Fruit fly (Drosophila melanogaster): ENCODE measurements around the gene CG15564.

CG15564 gene

dm6 chr3R:31218997-31219992, 15.9 kb downstream of the CG15564 start, which contains the start of gene ATPsynC (continued):
- TF ChIP-seq Dll (GFP tag; IDR thresholded peaks at IDR 0.05; ENCODE audit: partially characterized antibody) (no peak), slp2 (GFP tag; optimal IDR thresholded peaks at IDR 0.05) (peak; percentile 21), CG31224 (GFP tag; IDR thresholded peaks at IDR 0.05) (no peak), CG12219 (GFP tag; optimal IDR thresholded peaks at IDR 0.05) (no peak), Stat92E (GFP tag; optimal IDR thresholded peaks at IDR 0.05) (peak in 2 of 3 experiments; percentile 75 to 81), jing (GFP tag; optimal IDR thresholded peaks at IDR 0.05) (no peak), Dad (GFP tag; optimal IDR thresholded peaks at IDR 0.05) (peak; percentile 63), Fer3 (tag; optimal IDR thresholded peaks at IDR 0.05) (no peak), CG2202 (tag; optimal IDR thresholded peaks at IDR 0.05) (peak; percentile 21), schlank (tag; optimal IDR thresholded peaks at IDR 0.05) (peak; percentile 20), sim (GFP tag; IDR thresholded peaks at IDR 0.05) (no peak), CG1233 (GFP tag; optimal IDR thresholded peaks at IDR 0.05) (peak; percentile 45), CG3407 (GFP tag; optimal IDR thresholded peaks at IDR 0.05) (no peak), Dbx (GFP tag; IDR thresholded peaks at IDR 0.05) (no peak), Bteb2 (GFP tag; optimal IDR thresholded peaks at IDR 0.05) (no peak), tup (GFP tag; optimal IDR thresholded peaks at IDR 0.05) (no peak)

DNA sequence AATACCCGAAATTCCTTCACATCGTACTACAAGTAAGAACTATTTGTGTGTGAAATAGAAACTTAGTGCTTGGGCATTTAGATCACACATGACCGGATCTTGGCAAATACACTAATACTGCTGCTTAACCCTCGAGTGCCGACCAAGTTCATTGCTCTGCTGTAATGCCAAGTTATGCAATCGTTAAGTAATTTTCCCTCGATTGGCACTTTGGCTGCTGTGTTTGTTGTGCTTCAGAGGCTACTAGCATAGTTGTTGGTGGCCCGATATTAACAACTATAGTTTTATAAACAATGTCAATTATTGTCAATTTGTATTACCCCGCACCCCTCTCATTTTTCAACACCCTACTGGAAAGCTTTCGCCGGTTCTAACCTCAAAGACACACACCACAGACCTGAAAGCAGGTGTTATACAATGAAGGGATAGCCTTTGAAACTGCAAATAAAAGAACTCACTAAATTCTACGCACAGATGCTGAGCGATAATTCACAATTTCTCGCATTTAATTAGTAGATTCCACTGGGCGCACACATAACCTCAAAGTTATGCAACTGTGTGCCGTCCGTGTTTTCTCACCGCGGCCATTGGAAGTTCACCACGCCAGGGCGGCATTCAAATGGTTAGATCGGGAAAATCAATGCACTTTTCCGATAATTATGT, 16.8 kb downstream of the CG15564 start:
- TF ChIP-seq CG4404 (GFP tag; IDR thresholded peaks at IDR 0.05) (no peak), CG33557 (GFP tag; optimal IDR thresholded peaks at IDR 0.05) (no peak), CG13624 (GFP tag; optimal IDR thresholded peaks at IDR 0.05) (peak; percentile 18), CG33213 (GFP tag; optimal IDR thresholded peaks at IDR 0.05) (peak; percentile 17), CG17186 (GFP tag; optimal IDR thresholded peaks at IDR 0.05) (peak; percentile 22), CG17912 (GFP tag; optimal IDR thresholded peaks at IDR 0.05) (peak; percentile 74), CG4617 (GFP tag; optimal IDR thresholded peaks at IDR 0.05; ENCODE audit: borderline replicate concordance) (peak; percentile 19), sug (tag; optimal IDR thresholded peaks at IDR 0.05) (peak; percentile 55), YL-1 (GFP tag; optimal IDR thresholded peaks at IDR 0.05) (peak; percentile 96), CG10543 (GFP tag; optimal IDR thresholded peaks at IDR 0.05) (peak; percentile 50), sd (tag; optimal IDR thresholded peaks at IDR 0.05) (peak; percentile 67), CG7963 (GFP tag; IDR thresholded peaks at IDR 0.05; ENCODE audit: partially characterized antibody) (no peak), CG6254 (GFP tag; optimal IDR thresholded peaks at IDR 0.05) (peak; percentile 50), CG17385 (GFP tag; optimal IDR thresholded peaks at IDR 0.05) (peak; percentile 47), MESR4 (GFP tag; optimal IDR thresholded peaks at IDR 0.05) (peak; percentile 49), az2 (GFP tag; optimal IDR thresholded peaks at IDR 0.05) (no peak), grn (GFP tag; optimal IDR thresholded peaks at IDR 0.05) (no peak), Dek (tag; optimal IDR thresholded peaks at IDR 0.05) (peak; percentile 9), CG1603 (tag; optimal IDR thresholded peaks at IDR 0.05) (peak; percentile 11), CG10431 (GFP tag; optimal IDR thresholded peaks at IDR 0.05) (peak; percentile 53), CG8290 (GFP tag; optimal IDR thresholded peaks at IDR 0.05) (no peak), CG8290 (tag; optimal IDR thresholded peaks at IDR 0.05) (peak in 1 of 2 experiments; percentile 17), bigmax (GFP tag; optimal IDR thresholded peaks at IDR 0.05) (peak; percentile 100), pzg (GFP tag; optimal IDR thresholded peaks at IDR 0.05) (peak; percentile 4), CG34376 (GFP tag; optimal IDR thresholded peaks at IDR 0.05) (peak; percentile 3), Elba2 (GFP tag; optimal IDR thresholded peaks at IDR 0.05) (no peak), mirr (GFP tag; optimal IDR thresholded peaks at IDR 0.05) (peak; percentile 18), kah (GFP tag; optimal IDR thresholded peaks at IDR 0.05) (peak; percentile 2), sens (GFP tag) (peak; percentile 47), GATAe (GFP tag; conservative IDR thresholded peaks at IDR 0.05) (no peak), NK7.1 (GFP tag; optimal IDR thresholded peaks at IDR 0.05) (no peak)

All from whole organism, embryonic.